Fruit fly (Drosophila melanogaster): ENCODE results near the gene Fuca.
A peak's percentile ranks its signal among the peaks of the same experiment; 100 is the strongest.

The Fuca gene

dm6 chr3L:11533704-11534319 lies 11.3 kb upstream of the Fuca start (continued):
- peak; percentile 30 for TF ChIP-seq tio (GFP tag; optimal IDR thresholded peaks at IDR 0.05)
- TF ChIP-seq Eip74EF (GFP tag; optimal IDR thresholded peaks at IDR 0.05): peak in 1 of 2 experiments; percentile 32
- TF ChIP-seq CG1647 (GFP tag; optimal IDR thresholded peaks at IDR 0.05): no peak
- peak; percentile 9 for TF ChIP-seq HLH54F (GFP tag; optimal IDR thresholded peaks at IDR 0.05)
- peak; percentile 61 for TF ChIP-seq CG3281 (GFP tag; optimal IDR thresholded peaks at IDR 0.05)
- TF ChIP-seq Neu2 (GFP tag; optimal IDR thresholded peaks at IDR 0.05; ENCODE audit: borderline replicate concordance): no peak
- TF ChIP-seq stc (GFP tag; IDR thresholded peaks at IDR 0.05): no peak
- TF ChIP-seq Atf6 (GFP tag; IDR thresholded peaks at IDR 0.05): no peak; the same call in 1 of the 2 replicates
- no peak for TF ChIP-seq CG17328 (GFP tag; IDR thresholded peaks at IDR 0.05)
- no peak for TF ChIP-seq Asciz (GFP tag; optimal IDR thresholded peaks at IDR 0.05)
- no peak for TF ChIP-seq CG31388 (GFP tag; optimal IDR thresholded peaks at IDR 0.05)
- no peak for TF ChIP-seq CG15696 (tag; optimal IDR thresholded peaks at IDR 0.05)
- peak; percentile 28; the same call in 1 of the 2 replicates for TF ChIP-seq Poxn (GFP tag; IDR thresholded peaks at IDR 0.05)
- TF ChIP-seq vnd (GFP tag; IDR thresholded peaks at IDR 0.05; ENCODE audit: partially characterized antibody): no peak
- no peak for TF ChIP-seq CG8765 (GFP tag; IDR thresholded peaks at IDR 0.05)
- TF ChIP-seq crc (GFP tag; optimal IDR thresholded peaks at IDR 0.05): no peak
- TF ChIP-seq CG14860 (GFP tag; IDR thresholded peaks at IDR 0.05; ENCODE audit: partially characterized antibody): no peak
- no peak for TF ChIP-seq CG14667 (GFP tag; IDR thresholded peaks at IDR 0.05)
- no peak for TF ChIP-seq CG2202 (tag; optimal IDR thresholded peaks at IDR 0.05)
- no peak for TF ChIP-seq CG9797 (GFP tag; optimal IDR thresholded peaks at IDR 0.05)
- TF ChIP-seq sug (tag; optimal IDR thresholded peaks at IDR 0.05): peak; percentile 35
- TF ChIP-seq CG1832 (GFP tag; optimal IDR thresholded peaks at IDR 0.05): no peak
- TF ChIP-seq CG31441 (GFP tag; IDR thresholded peaks at IDR 0.05): peak; percentile 56; the same call in 1 of the 2 replicates
- TF ChIP-seq Aef1 (GFP tag; IDR thresholded peaks at IDR 0.05): peak; percentile 13; the same call in 1 of the 3 replicates
- TF ChIP-seq Sox102F (GFP tag; optimal IDR thresholded peaks at IDR 0.05): peak; percentile 48
- no peak for TF ChIP-seq CG16813 (GFP tag; IDR thresholded peaks at IDR 0.05; ENCODE audit: partially characterized antibody)
- no peak for TF ChIP-seq CG6813 (GFP tag; optimal IDR thresholded peaks at IDR 0.05)
- TF ChIP-seq Ada2b (GFP tag; IDR thresholded peaks at IDR 0.05): no peak
- peak; percentile 57 for TF ChIP-seq CG13624 (GFP tag; optimal IDR thresholded peaks at IDR 0.05)
- peak; percentile 68 for TF ChIP-seq Meics (GFP tag; optimal IDR thresholded peaks at IDR 0.05)
- peak; percentile 17 for TF ChIP-seq CG12391 (tag; optimal IDR thresholded peaks at IDR 0.05)
- TF ChIP-seq zf30C (GFP tag; optimal IDR thresholded peaks at IDR 0.05): peak; percentile 18
- TF ChIP-seq inv (GFP tag; IDR thresholded peaks at IDR 0.05; ENCODE audit: partially characterized antibody): no peak
- TF ChIP-seq Dek (tag; optimal IDR thresholded peaks at IDR 0.05): no peak
- TF ChIP-seq CG1529 (GFP tag; optimal IDR thresholded peaks at IDR 0.05): no peak
- no peak for TF ChIP-seq CG16779 (GFP tag; IDR thresholded peaks at IDR 0.05)
- no peak for TF ChIP-seq Nf-YB (GFP tag; optimal IDR thresholded peaks at IDR 0.05)
- TF ChIP-seq CG3995 (GFP tag; optimal IDR thresholded peaks at IDR 0.05): peak; percentile 0
- TF ChIP-seq CG15269 (tag; optimal IDR thresholded peaks at IDR 0.05): peak; percentile 76
- no peak for TF ChIP-seq hkb (optimal IDR thresholded peaks at IDR 0.05)
- TF ChIP-seq hkb (GFP tag; IDR thresholded peaks at IDR 0.05): no peak
- TF ChIP-seq sc (optimal IDR thresholded peaks at IDR 0.05): no peak
- TF ChIP-seq sc (GFP tag; optimal IDR thresholded peaks at IDR 0.05): no peak
- peak; percentile 50 for TF ChIP-seq PHDP (tag; optimal IDR thresholded peaks at IDR 0.05)
- no peak for TF ChIP-seq CG9609 (GFP tag; optimal IDR thresholded peaks at IDR 0.05)
- no peak for TF ChIP-seq CG5953 (GFP tag; IDR thresholded peaks at IDR 0.05)
- TF ChIP-seq gcm2 (GFP tag; optimal IDR thresholded peaks at IDR 0.05): no peak
- TF ChIP-seq pfk (GFP tag; optimal IDR thresholded peaks at IDR 0.05): no peak
- no peak for TF ChIP-seq psq (GFP tag; optimal IDR thresholded peaks at IDR 0.05)
- TF ChIP-seq CG30020 (tag; optimal IDR thresholded peaks at IDR 0.05): no peak
